Worm (Caenorhabditis elegans): Measurements from ENCODE around the gene ceh-36.

DNA sequence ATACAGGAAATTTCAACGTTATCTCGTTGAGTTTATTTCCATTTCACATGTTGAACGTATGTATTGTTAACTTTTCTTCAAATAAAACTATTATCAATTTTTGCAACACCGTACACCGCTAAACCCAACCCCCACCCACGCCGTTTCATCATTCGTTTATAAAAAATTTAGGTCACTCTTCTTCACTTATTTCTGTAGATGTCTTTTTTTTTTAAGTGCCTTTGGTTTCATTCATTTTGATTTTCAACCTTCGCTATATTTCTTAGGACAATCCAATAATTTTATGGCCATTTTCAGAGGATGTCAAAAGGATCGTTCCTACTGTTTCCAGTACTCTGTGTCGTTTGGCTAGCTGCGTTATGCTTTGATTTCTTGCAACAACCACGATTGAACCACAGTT lies 6.2 kb downstream of the ceh-36 start, which contains the start of gene C37E2.3:
- TF ChIP-seq nhr-237 (tag; optimal IDR thresholded peaks at IDR 0.05) (no peak), skn-1 (tag; optimal IDR thresholded peaks at IDR 0.05) (no peak), unc-62 (GFP tag; optimal IDR thresholded peaks at IDR 0.05) (no peak), nhr-77 (tag; optimal IDR thresholded peaks at IDR 0.05) (no peak)

All from whole organism, L3 larva.